Worm (Caenorhabditis elegans) whole organism, early embryonic: Measurements from ENCODE around the gene srj-4.
A peak's percentile ranks its signal among the peaks of the same experiment; 100 is the strongest.

Experiments
- B0310.2 ChIP-seq: sonication (generic microtip); optimal IDR thresholded peaks from 2 replicates; lab custom pipeline; 2016; ENCODE audit warnings: mild to moderate bottlenecking, missing genetic modification characterization, missing compliant biosample characterization
- F13C5.2 ChIP-seq: sonication (generic microtip); optimal IDR thresholded peaks from 2 replicates; lab custom pipeline; 2017; ENCODE audit warnings: mild to moderate bottlenecking, missing genetic modification characterization, inconsistent platforms, missing compliant biosample characterization
- ama-1 ChIP-seq: fragments of 150-350 bp; optimal IDR thresholded peaks from 2 replicates; lab custom pipeline; 2014
- ceh-36 ChIP-seq: sonication (generic microtip); optimal IDR thresholded peaks from 2 replicates; lab custom pipeline; 2016; ENCODE audit warnings: missing genetic modification characterization, inconsistent platforms, missing compliant biosample characterization
- hmg-4 ChIP-seq: fragments of 200-800 bp; sonication (Bioruptor generic); optimal IDR thresholded peaks from 2 replicates; lab custom pipeline; 2018; ENCODE audit warnings: mild to moderate bottlenecking, missing genetic modification characterization, missing compliant biosample characterization
- scrt-1 ChIP-seq: fragments of 200-800 bp; sonication (Bioruptor generic); IDR thresholded peaks from 2 replicates; pipeline ENCODE4 v1.3.6; 2022; ENCODE audit warnings: missing genetic modification characterization, missing compliant biosample characterization
- tbx-11 ChIP-seq: fragments of 200-800 bp; sonication (Bioruptor generic); IDR thresholded peaks from 2 replicates; pipeline ENCODE4 v1.3.6; 2022; ENCODE audit warnings: missing genetic modification characterization, missing compliant biosample characterization
- tbx-37 ChIP-seq: fragments of 200-800 bp; sonication (Bioruptor generic); conservative IDR thresholded peaks from 2 replicates; pipeline ENCODE4 v1.3.6; 2022; ENCODE audit warnings: missing genetic modification reagents, missing genetic modification characterization, missing compliant biosample characterization

DNA sequence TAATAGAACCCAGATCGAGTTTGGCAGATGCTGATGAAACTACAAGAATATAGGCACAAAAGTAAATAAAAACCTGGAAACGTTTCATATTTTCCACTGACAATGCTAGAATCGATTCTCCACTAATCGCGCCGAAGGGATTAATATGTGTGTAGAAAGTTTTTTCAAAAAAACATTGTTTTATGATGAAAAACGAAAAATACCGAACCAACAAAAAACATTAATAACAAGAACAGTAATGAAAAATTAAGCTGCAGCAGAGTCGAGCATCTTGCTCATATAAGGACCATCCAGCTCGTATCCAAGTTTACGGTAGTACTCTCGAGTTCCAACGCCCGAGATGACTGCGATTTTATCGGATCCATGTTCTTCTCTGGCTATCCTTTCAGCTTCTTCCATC lies 16.3 kb downstream of the srj-4 start, which contains the start of gene clec-224:
- TF ChIP-seq ama-1 (lab: Kevin White, UChicago) = no peak
- no peak for TF ChIP-seq B0310.2 (tag; lab: Kevin White, UChicago)
- no peak for TF ChIP-seq F13C5.2 (tag; lab: Kevin White, UChicago)
- no peak for TF ChIP-seq tbx-11 (GFP tag; lab: Robert Waterston, UW)
- TF ChIP-seq scrt-1 (GFP tag; lab: Robert Waterston, UW) = no peak
- TF ChIP-seq tbx-37 (GFP tag; lab: Robert Waterston, UW) = no peak
- no peak for TF ChIP-seq hmg-4
- TF ChIP-seq ceh-36 (tag; lab: Kevin White, UChicago) = peak; percentile 9
